Worm (Caenorhabditis elegans) whole organism, L3 larva: ENCODE measurements around the gene ZK177.12.
"Not testable (repeated sequence)": the region's sequence is repeated elsewhere in the genome, so short reads cannot be mapped to it uniquely, and the experiment has no call there.

Experiments
- ZK546.5 ChIP-seq: sonication (generic microtip); optimal IDR thresholded peaks from 2 replicates; lab custom pipeline; 2017; ENCODE audit warnings: missing biosample characterization, missing genetic modification characterization
- aly-2 ChIP-seq: fragments of 150-350 bp; optimal IDR thresholded peaks from 2 replicates; lab custom pipeline; 2014; ENCODE audit warnings: missing biosample characterization, missing genetic modification characterization
- ceh-82 ChIP-seq: fragments of 150-350 bp; optimal IDR thresholded peaks from 2 replicates; lab custom pipeline; 2014; ENCODE audit warnings: missing biosample characterization, missing genetic modification characterization
- daf-12 ChIP-seq: fragments of 150-350 bp; optimal IDR thresholded peaks from 2 replicates; lab custom pipeline; 2014; ENCODE audit warnings: missing biosample characterization, missing genetic modification reagents, missing genetic modification characterization
- egl-27 ChIP-seq: sonication (generic microtip); optimal IDR thresholded peaks from 4 replicates; lab custom pipeline; 2017; ENCODE audit warnings: missing biosample characterization, missing genetic modification reagents, missing genetic modification characterization
- eor-1 ChIP-seq, 2 experiments: fragments of 150-350 bp; optimal IDR thresholded peaks; 2 replicates each; lab custom pipeline; 2014 to 2018; ENCODE audit warnings: missing biosample characterization in 2 of 2, missing genetic modification characterization in 2 of 2
- fkh-2 ChIP-seq: fragments of 150-350 bp; optimal IDR thresholded peaks from 2 replicates; lab custom pipeline; 2014; ENCODE audit warnings: missing biosample characterization, missing genetic modification reagents, missing genetic modification characterization
- fos-1 ChIP-seq: fragments of 150-350 bp; optimal IDR thresholded peaks from 2 replicates; lab custom pipeline; 2014; ENCODE audit warnings: missing biosample characterization, missing genetic modification characterization
- lin-15B ChIP-seq: fragments of 150-350 bp; optimal IDR thresholded peaks from 2 replicates; lab custom pipeline; 2014; ENCODE audit warnings: missing biosample characterization, missing genetic modification characterization
- lin-39 ChIP-seq: fragments of 150-350 bp; optimal IDR thresholded peaks from 2 replicates; lab custom pipeline; 2018; ENCODE audit warnings: missing biosample characterization, missing genetic modification reagents, missing genetic modification characterization
- lsy-12 ChIP-seq: sonication (generic microtip); optimal IDR thresholded peaks from 2 replicates; lab custom pipeline; 2016; ENCODE audit warnings: mild to moderate bottlenecking, missing genetic modification characterization, missing compliant biosample characterization
- mdl-1 ChIP-seq: fragments of 150-350 bp; optimal IDR thresholded peaks from 2 replicates; lab custom pipeline; 2014; ENCODE audit warnings: missing biosample characterization, missing genetic modification characterization
- mml-1 ChIP-seq: fragments of 150-350 bp; sonication (generic microtip); optimal IDR thresholded peaks from 3 replicates; lab custom pipeline; 2014; ENCODE audit warnings: missing biosample characterization, missing genetic modification characterization
- nfya-1 ChIP-seq: sonication (generic microtip); optimal IDR thresholded peaks from 2 replicates; lab custom pipeline; 2017; ENCODE audit warnings: missing genetic modification characterization, mild to moderate bottlenecking, missing compliant biosample characterization, antibody characterized with exemption, moderate library complexity; ENCODE audit not compliant: insufficient read depth
- nhr-23 ChIP-seq: fragments of 150-350 bp; optimal IDR thresholded peaks from 2 replicates; lab custom pipeline; 2014; ENCODE audit warnings: missing biosample characterization, missing genetic modification reagents, missing genetic modification characterization
- nhr-237 ChIP-seq: fragments of 150-350 bp; optimal IDR thresholded peaks from 2 replicates; lab custom pipeline; 2014; ENCODE audit warnings: missing biosample characterization, missing genetic modification characterization
- nhr-28 ChIP-seq: fragments of 150-350 bp; optimal IDR thresholded peaks from 2 replicates; lab custom pipeline; 2014; ENCODE audit warnings: missing biosample characterization, missing genetic modification characterization
- nhr-43 ChIP-seq: sonication (generic microtip); optimal IDR thresholded peaks from 2 replicates; lab custom pipeline; 2016; ENCODE audit warnings: mild to moderate bottlenecking, missing genetic modification characterization, missing compliant biosample characterization; ENCODE audit not compliant: poor library complexity, severe bottlenecking
- nhr-76 ChIP-seq: fragments of 150-350 bp; sonication (generic microtip); optimal IDR thresholded peaks from 5 replicates; lab custom pipeline; 2014; ENCODE audit warnings: missing biosample characterization, missing genetic modification characterization
- nhr-77 ChIP-seq: fragments of 150-350 bp; optimal IDR thresholded peaks from 2 replicates; lab custom pipeline; 2014; ENCODE audit warnings: missing biosample characterization, missing genetic modification characterization
- sea-2 ChIP-seq: fragments of 150-350 bp; sonication (generic microtip); optimal IDR thresholded peaks from 4 replicates; lab custom pipeline; 2014; ENCODE audit warnings: missing biosample characterization, missing genetic modification reagents, missing genetic modification characterization
- skn-1 ChIP-seq: fragments of 150-350 bp; optimal IDR thresholded peaks from 2 replicates; lab custom pipeline; 2014; ENCODE audit warnings: missing biosample characterization, missing genetic modification characterization
- snpc-4 ChIP-seq: fragments of 150-350 bp; optimal IDR thresholded peaks from 2 replicates; lab custom pipeline; 2014; ENCODE audit warnings: missing biosample characterization, missing genetic modification characterization
- tbx-2 ChIP-seq: sonication (generic microtip); optimal IDR thresholded peaks from 2 replicates; lab custom pipeline; 2016; ENCODE audit warnings: mild to moderate bottlenecking, missing genetic modification characterization, missing compliant biosample characterization
- unc-39 ChIP-seq: sonication (generic microtip); optimal IDR thresholded peaks from 4 replicates; lab custom pipeline; 2017; ENCODE audit warnings: missing biosample characterization, missing genetic modification characterization
- unc-62 ChIP-seq: fragments of 150-350 bp; sonication (generic microtip); optimal IDR thresholded peaks from 4 replicates; lab custom pipeline; 2014; ENCODE audit warnings: missing biosample characterization, missing genetic modification reagents, missing genetic modification characterization
- zag-1 ChIP-seq: fragments of 150-350 bp; optimal IDR thresholded peaks from 2 replicates; lab custom pipeline; 2014; ENCODE audit warnings: missing biosample characterization, missing genetic modification characterization
- ztf-11 ChIP-seq: fragments of 150-350 bp; optimal IDR thresholded peaks from 2 replicates; lab custom pipeline; 2014; ENCODE audit warnings: missing biosample characterization, missing genetic modification characterization
- ztf-4 ChIP-seq: fragments of 150-350 bp; optimal IDR thresholded peaks from 2 replicates; lab custom pipeline; 2014; ENCODE audit warnings: missing biosample characterization, missing genetic modification characterization

The ZK177.12 gene

DNA sequence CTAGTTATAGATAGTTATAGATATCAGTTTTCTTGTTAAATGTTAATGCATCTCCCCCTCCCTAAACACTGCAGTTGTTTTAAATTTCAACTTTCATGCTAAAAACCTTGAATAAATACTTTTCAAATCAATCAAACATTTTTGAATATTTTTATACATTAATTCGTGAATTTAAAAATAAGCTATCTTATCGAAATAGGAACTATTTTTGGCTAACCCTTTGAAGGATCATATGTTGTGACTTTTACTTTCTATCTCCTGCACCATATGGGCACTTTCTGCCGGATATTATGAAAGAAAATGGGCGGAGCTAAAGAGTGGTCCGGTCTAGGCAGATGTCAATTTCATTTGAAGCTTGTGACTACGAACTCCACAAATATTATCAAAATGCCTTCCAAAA, 1.1 kb downstream of the ZK177.12 start, which contains the start of gene ZK177.11:
Gene ZK177.11 (plus strand): TSS at position 301 of the 400 bp plus-strand sequence.
- TF ChIP-seq nfya-1 (tag; lab: Kevin White, UChicago) (no peak), sea-2 (no peak), aly-2 (tag; lab: Kevin White, UChicago) (no peak), nhr-237 (tag; lab: Kevin White, UChicago) (no peak)
- TF ChIP-seq, all 47 proteins: peak for 0

DNA sequence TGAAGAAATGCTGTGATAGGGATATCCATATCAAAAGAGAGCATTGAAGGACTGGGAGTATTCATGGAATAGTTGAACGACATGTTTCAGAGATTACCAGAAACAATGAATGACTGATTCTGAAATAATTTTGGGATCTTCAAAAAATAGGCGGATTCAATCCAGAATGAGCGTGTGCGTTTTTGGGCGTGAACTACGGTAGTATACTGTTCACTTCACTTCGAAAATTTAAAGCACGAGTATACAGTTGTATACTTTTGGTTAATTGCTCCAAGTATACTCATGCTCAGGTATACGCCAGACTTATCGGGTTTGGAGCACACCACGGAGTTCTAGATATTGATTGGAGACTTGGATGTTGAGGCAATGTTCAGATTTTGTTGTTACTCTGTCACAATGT, 3.8 kb downstream of the ZK177.12 start, which contains the start of gene tbx-35:
Gene tbx-35 (minus strand): TSS at position 101 of the 400 bp plus-strand sequence.
- TF ChIP-seq fos-1 (tag; lab: Kevin White, UChicago): no peak
- no peak for TF ChIP-seq unc-62 (GFP tag; lab: Kevin White, UChicago)
- TF ChIP-seq nhr-77 (tag; lab: Kevin White, UChicago): no peak
- no peak for TF ChIP-seq egl-27
- no peak for TF ChIP-seq ztf-4
- no peak for TF ChIP-seq mml-1 (tag; lab: Kevin White, UChicago)
- no peak for TF ChIP-seq daf-12 (tag; lab: Kevin White, UChicago)

DNA sequence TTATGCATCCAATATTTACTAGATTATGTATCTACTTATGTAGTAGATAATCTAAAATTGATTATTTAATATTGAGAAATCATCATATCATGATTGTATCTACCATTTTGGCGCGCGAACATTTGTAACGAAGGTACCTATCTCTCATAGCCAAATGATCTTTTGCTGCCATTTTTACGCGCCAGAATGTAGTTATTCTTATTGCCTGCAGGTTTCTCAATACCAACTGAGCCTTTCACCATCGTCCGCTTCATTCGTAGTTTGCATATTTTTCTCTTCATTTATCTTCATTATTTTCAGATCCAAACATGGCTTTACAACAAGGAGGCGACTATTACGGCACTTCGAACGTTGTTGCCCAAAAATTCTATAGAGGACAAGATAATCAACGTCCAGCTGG, 6.3 kb downstream of the ZK177.12 start, which contains the start of gene ZK177.1:
Gene ZK177.1 (plus strand): TSS at position 301 of the 400 bp plus-strand sequence.
- TF ChIP-seq sea-2: no peak
- TF ChIP-seq ztf-11: no peak
- no peak for TF ChIP-seq fkh-2 (tag; lab: Kevin White, UChicago)
- no peak for TF ChIP-seq zag-1

DNA sequence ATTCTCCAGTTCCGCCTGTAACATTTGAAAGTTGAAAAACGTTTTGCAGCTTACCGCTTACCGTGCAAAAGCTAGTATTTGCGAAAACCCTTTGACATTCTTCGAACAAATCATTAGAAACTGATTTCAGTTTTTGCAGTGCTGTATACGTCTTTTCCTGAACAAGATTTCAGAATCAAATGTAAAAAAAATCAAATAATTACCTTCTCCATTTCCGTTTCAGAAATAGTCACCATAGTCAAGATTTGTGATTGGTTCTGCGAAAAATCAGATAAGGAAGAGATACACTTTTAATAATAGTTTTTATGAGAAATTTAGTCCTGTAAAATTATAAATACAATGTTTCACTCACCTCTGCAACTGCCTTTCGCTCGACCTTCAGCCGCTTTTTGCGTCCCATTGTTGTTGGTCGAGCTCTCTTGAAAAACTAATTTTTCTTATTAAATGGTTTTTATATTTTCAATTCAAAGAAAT, 10.4 kb downstream of the ZK177.12 start, which contains the start of gene C17C3.9:
Gene C17C3.9 (minus strand): TSS at position 424 of the 474 bp plus-strand sequence.
- no peak for TF ChIP-seq nhr-28 (tag; lab: Kevin White, UChicago)
- TF ChIP-seq nhr-76 (tag; lab: Kevin White, UChicago): no peak
- no peak for TF ChIP-seq ZK546.5 (tag; lab: Kevin White, UChicago)

DNA sequence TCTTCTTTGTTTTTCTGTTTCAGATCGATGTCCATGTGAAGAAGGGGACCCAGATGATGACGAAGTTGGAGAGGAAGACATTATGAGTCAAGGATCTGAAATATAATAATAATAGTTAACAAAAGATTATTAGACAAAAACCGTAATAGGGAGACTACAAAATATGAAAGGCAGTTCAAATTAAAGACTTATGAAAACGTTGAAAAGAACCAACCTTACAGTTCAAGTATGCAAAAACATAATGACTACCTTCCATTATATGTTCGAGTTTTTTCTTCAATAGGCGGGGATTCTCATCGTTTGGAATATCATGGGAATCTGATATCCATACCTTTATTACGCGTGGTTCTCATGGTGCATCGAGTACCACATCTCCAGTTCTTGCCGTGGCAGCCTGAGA, 12.1 kb downstream of the ZK177.12 start, which contains the start of gene hlh-26:
Gene hlh-26 (minus strand): TSS at position 101 of the 400 bp plus-strand sequence.
- no peak for TF ChIP-seq fos-1 (tag; lab: Kevin White, UChicago)
- TF ChIP-seq unc-39: no peak
- no peak for TF ChIP-seq ceh-82 (tag; lab: Kevin White, UChicago)
- TF ChIP-seq eor-1 (tag; optimal IDR thresholded peaks at IDR 0.05; lab: Kevin White, UChicago): no peak
- TF ChIP-seq nhr-23 (tag; lab: Kevin White, UChicago): no peak
- no peak for TF ChIP-seq snpc-4 (tag; lab: Kevin White, UChicago)
- TF ChIP-seq nhr-77 (tag; lab: Kevin White, UChicago): no peak
- no peak for TF ChIP-seq daf-12 (tag; lab: Kevin White, UChicago)
- TF ChIP-seq lsy-12: no peak
- TF ChIP-seq mdl-1 (tag; lab: Kevin White, UChicago): no peak
- TF ChIP-seq tbx-2 (tag; lab: Kevin White, UChicago): no peak
- no peak for TF ChIP-seq nfya-1 (tag; lab: Kevin White, UChicago)
- TF ChIP-seq egl-27: no peak
- no peak for TF ChIP-seq unc-62 (GFP tag; lab: Kevin White, UChicago)

DNA sequence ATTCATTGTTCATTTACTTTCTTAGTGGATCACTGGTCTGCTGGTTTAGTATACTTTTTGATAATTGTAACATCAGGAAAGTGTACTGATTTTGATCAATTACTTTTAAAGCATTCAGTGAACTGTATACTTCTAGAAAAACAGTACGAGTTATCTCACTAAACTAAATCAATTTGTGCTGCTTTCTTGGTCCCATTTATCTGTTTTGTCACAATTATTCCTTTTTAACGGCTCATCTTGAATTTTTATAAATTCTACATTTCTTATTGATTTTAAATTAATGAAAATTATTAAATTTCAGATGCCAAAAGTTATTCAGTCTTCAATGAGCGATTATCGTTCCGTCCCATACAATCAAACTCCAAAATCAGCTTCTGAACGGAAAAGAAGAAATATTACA, 13.4 kb downstream of the ZK177.12 start, which contains the start of gene hlh-25:
Gene hlh-25 (plus strand): TSS at position 301 of the 400 bp plus-strand sequence.
- TF ChIP-seq nhr-76, lin-39, snpc-4 (tag; lab: Kevin White, UChicago): not testable (repeated sequence)

DNA sequence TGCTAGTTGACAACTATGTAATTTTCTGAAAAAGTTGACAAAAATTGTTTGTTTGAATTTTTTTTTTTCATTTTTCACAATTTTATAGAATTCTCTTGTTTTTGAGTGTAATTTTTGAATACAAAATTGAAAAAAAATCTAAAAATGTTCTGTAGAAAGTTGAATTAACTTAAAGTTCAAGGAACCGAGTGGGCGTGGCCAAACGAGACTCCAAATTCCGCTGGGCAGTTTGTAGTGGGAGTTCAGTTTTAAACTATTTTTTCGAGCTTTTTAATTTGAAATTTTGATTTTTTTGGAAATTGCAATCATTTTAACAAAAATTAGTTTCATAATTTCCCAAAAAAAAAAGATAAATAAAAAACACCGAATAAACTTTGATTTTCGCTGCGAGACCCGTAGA, 15.6 kb downstream of the ZK177.12 start:
- TF ChIP-seq fkh-2 (tag; lab: Kevin White, UChicago) (no peak), ztf-11 (no peak), lin-15B (tag; lab: Kevin White, UChicago) (no peak), snpc-4 (tag; lab: Kevin White, UChicago) (no peak), nhr-77 (tag; lab: Kevin White, UChicago) (no peak), nhr-43 (tag; lab: Kevin White, UChicago) (no peak), unc-62 (GFP tag; lab: Kevin White, UChicago) (no peak), skn-1 (tag; lab: Kevin White, UChicago) (no peak), tbx-2 (tag; lab: Kevin White, UChicago) (no peak), sea-2 (no peak), ceh-82 (tag; lab: Kevin White, UChicago) (no peak)
